Fruit fly (Drosophila melanogaster): ENCODE results near the gene nmd.

Gene nmd

DNA sequence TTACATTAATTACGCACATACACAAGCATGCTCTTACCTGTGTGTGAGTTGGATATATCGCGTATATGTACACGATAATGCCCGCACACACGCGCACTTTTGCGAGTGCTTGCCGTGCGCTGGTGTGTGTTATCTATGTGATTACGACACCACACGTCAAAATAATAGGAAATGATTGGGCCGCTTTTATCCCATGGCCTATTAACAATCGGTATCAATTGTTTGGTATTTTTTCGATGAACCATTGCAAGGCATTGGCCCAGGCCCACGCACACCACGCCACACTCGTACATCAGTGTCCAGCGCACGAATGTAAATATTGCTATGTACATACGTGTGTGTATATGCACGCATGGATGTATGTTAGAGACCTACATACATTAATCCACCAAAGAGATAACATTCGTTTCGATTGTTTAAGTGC, 31.1 kb upstream of the nmd start (continued):
- TF ChIP-seq CG8290 (GFP tag; optimal IDR thresholded peaks at IDR 0.05) (peak; percentile 2), CG8290 (tag; optimal IDR thresholded peaks at IDR 0.05) (peak; percentile 75 to 91), CG10543 (GFP tag; optimal IDR thresholded peaks at IDR 0.05) (peak; percentile 97), gcm (GFP tag; optimal IDR thresholded peaks at IDR 0.05) (peak; percentile 34), insv (GFP tag; optimal IDR thresholded peaks at IDR 0.05) (peak in 1 of 2 experiments; percentile 43), Max (GFP tag; optimal IDR thresholded peaks at IDR 0.05) (peak; percentile 6), CG18619 (GFP tag; optimal IDR thresholded peaks at IDR 0.05) (peak; percentile 17), Gsc (GFP tag; IDR thresholded peaks at IDR 0.05) (no peak), luna (GFP tag; optimal IDR thresholded peaks at IDR 0.05) (no peak), fd96Cb (tag; optimal IDR thresholded peaks at IDR 0.05) (no peak), toy (GFP tag; IDR thresholded peaks at IDR 0.05) (no peak), tll (GFP tag; optimal IDR thresholded peaks at IDR 0.05) (no peak), CG14014 (GFP tag; IDR thresholded peaks at IDR 0.05) (peak; percentile 56; the same call in 1 of the 2 replicates), CG11695 (GFP tag; IDR thresholded peaks at IDR 0.05) (peak; percentile 30; the same call in 1 of the 3 replicates), kni (GFP tag; optimal IDR thresholded peaks at IDR 0.05) (peak; percentile 98), Lim3 (GFP tag; IDR thresholded peaks at IDR 0.05) (no peak), Aef1 (GFP tag; IDR thresholded peaks at IDR 0.05) (no peak), lola (GFP tag; optimal IDR thresholded peaks at IDR 0.05) (peak in 2 of 3 experiments; percentile 45 to 82), CG10209 (GFP tag; optimal IDR thresholded peaks at IDR 0.05) (peak; percentile 63), gro (GFP tag; optimal IDR thresholded peaks at IDR 0.05) (peak; percentile 82), cas (GFP tag; IDR thresholded peaks at IDR 0.05) (no peak), CG13424 (tag; optimal IDR thresholded peaks at IDR 0.05) (peak; percentile 56), CG1647 (GFP tag; optimal IDR thresholded peaks at IDR 0.05) (peak; percentile 61), CG13624 (GFP tag; optimal IDR thresholded peaks at IDR 0.05) (peak; percentile 68), CG15696 (tag; optimal IDR thresholded peaks at IDR 0.05) (peak; percentile 72), fd3F (GFP tag; optimal IDR thresholded peaks at IDR 0.05) (peak; percentile 24), ftz-f1 (GFP tag; optimal IDR thresholded peaks at IDR 0.05) (peak; percentile 83), CG6813 (GFP tag; optimal IDR thresholded peaks at IDR 0.05) (peak; percentile 66), CG1529 (GFP tag; optimal IDR thresholded peaks at IDR 0.05) (peak; percentile 62), Awh (GFP tag; IDR thresholded peaks at IDR 0.05) (peak; percentile 78; the same call in 1 of the 2 replicates), CG11504 (tag; optimal IDR thresholded peaks at IDR 0.05) (no peak), exex (tag; optimal IDR thresholded peaks at IDR 0.05) (peak; percentile 97), Abd-B (GFP tag; optimal IDR thresholded peaks at IDR 0.05) (no peak), fd64A (GFP tag; optimal IDR thresholded peaks at IDR 0.05) (no peak), CG7372 (GFP tag; IDR thresholded peaks at IDR 0.05) (0 out of 2 replicates have a peak, but pooled peaks have one; percentile 10), ewg (GFP tag; optimal IDR thresholded peaks at IDR 0.05) (peak; percentile 26), Oli (tag; optimal IDR thresholded peaks at IDR 0.05) (no peak), CG16779 (GFP tag; IDR thresholded peaks at IDR 0.05) (no peak), CG13287 (GFP tag; IDR thresholded peaks at IDR 0.05; ENCODE audit: partially characterized antibody) (peak; percentile 81), dati (GFP tag; IDR thresholded peaks at IDR 0.05) (no peak), da (GFP tag; optimal IDR thresholded peaks at IDR 0.05) (no peak), CG34376 (GFP tag; optimal IDR thresholded peaks at IDR 0.05) (peak; percentile 99), Dad (GFP tag; optimal IDR thresholded peaks at IDR 0.05) (peak; percentile 17), gce (GFP tag; IDR thresholded peaks at IDR 0.05) (no peak), lov (optimal IDR thresholded peaks at IDR 0.05) (no peak), lov (GFP tag; IDR thresholded peaks at IDR 0.05) (no peak), ci (GFP tag; IDR thresholded peaks at IDR 0.05) (no peak; the same call in 2 of the 3 replicates), ttk (GFP tag; IDR thresholded peaks at IDR 0.05) (no peak), ERR (GFP tag; optimal IDR thresholded peaks at IDR 0.05) (peak; percentile 44), CG3838 (GFP tag; optimal IDR thresholded peaks at IDR 0.05) (no peak), Meics (GFP tag; optimal IDR thresholded peaks at IDR 0.05) (peak; percentile 66)
